Fruit fly (Drosophila melanogaster): ENCODE data around the gene Iru.
A peak's percentile ranks its signal among the peaks of the same experiment; 100 is the strongest.

The Iru gene

DNA sequence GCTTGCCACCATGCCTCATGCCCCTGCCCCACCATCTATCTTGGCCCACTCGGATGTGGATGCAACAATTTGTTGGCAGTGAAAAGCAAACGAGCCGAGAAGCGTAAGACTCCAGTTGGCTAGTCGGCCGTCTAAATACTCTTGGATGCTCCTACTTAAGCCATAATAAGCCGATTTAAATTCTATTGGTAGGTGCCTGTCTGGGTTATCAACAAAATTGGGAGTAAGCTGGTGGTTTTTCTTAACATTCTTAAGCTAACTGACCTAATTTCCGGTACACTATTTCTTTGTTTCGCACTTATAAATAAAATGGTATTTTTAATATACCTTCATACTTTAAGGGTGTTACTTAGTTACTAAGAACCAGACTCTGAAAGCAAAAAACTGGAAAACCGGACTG lies 48.5 kb upstream of the Iru start (continued):
- TF ChIP-seq vri (GFP tag; optimal IDR thresholded peaks at IDR 0.05) (peak; percentile 3), svp (GFP tag) (peak; percentile 83), Gug (GFP tag; IDR thresholded peaks at IDR 0.05) (no peak), CG11762 (GFP tag; optimal IDR thresholded peaks at IDR 0.05; ENCODE audit: insufficient read depth) (no peak), dsx (GFP tag; optimal IDR thresholded peaks at IDR 0.05; ENCODE audit: poor library complexity, severe bottlenecking) (peak; percentile 75), achi (GFP tag; optimal IDR thresholded peaks at IDR 0.05) (no peak), Eip78C (GFP tag) (peak; percentile 75), CG31627 (GFP tag; optimal IDR thresholded peaks at IDR 0.05) (peak; percentile 32), Hr39 (GFP tag; optimal IDR thresholded peaks at IDR 0.05) (peak; percentile 14), Sox102F (GFP tag; optimal IDR thresholded peaks at IDR 0.05) (peak; percentile 37), CG9139 (GFP tag; optimal IDR thresholded peaks at IDR 0.05) (no peak), CG1621 (tag; optimal IDR thresholded peaks at IDR 0.05) (no peak), CG34406 (GFP tag; optimal IDR thresholded peaks at IDR 0.05) (no peak)

DNA sequence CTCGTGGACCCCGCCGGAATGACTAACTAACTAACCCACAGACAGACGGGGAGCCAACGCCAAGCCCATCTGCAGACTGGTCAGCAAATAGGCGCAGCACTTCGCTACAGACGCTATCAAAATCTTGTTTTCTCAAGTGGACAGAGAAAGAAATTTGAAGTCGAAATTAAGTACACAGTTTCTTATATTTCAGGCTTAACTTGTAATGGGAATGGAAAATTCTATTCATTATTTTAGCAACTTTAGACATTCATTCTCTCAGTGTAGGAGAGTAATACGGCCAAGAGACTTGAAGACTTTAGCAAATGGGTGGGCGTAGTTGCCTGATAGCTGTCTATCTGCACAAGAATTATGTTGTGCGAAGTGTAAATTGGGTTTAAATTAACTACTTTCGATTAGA lies 48.0 kb upstream of the Iru start:
- TF ChIP-seq CG3919 (GFP tag; optimal IDR thresholded peaks at IDR 0.05) (peak; percentile 67), CG8632 (GFP tag; optimal IDR thresholded peaks at IDR 0.05) (peak; percentile 38), CG11902 (GFP tag; optimal IDR thresholded peaks at IDR 0.05) (no peak), Blimp-1 (GFP tag; optimal IDR thresholded peaks at IDR 0.05) (no peak), CG10669 (GFP tag; optimal IDR thresholded peaks at IDR 0.05) (peak; percentile 65), vri (GFP tag; optimal IDR thresholded peaks at IDR 0.05) (no peak), eg (GFP tag; IDR thresholded peaks at IDR 0.05) (peak; percentile 74), svp (GFP tag) (no peak), fd59A (GFP tag; optimal IDR thresholded peaks at IDR 0.05) (peak; percentile 56), topi (GFP tag; optimal IDR thresholded peaks at IDR 0.05) (peak; percentile 30), CG15336 (GFP tag; IDR thresholded peaks at IDR 0.05) (peak; percentile 66), cyc (GFP tag; optimal IDR thresholded peaks at IDR 0.05) (no peak), Lpt (GFP tag; optimal IDR thresholded peaks at IDR 0.05) (peak; percentile 50), CG3032 (tag; optimal IDR thresholded peaks at IDR 0.05) (peak; percentile 72), ss (GFP tag; optimal IDR thresholded peaks at IDR 0.05) (peak in 1 of 2 experiments; percentile 9), fkh (GFP tag; optimal IDR thresholded peaks at IDR 0.05) (no peak), Hr4 (GFP tag; optimal IDR thresholded peaks at IDR 0.05) (peak; percentile 49), CG32006 (GFP tag; optimal IDR thresholded peaks at IDR 0.05) (peak; percentile 61), pdm3 (GFP tag; optimal IDR thresholded peaks at IDR 0.05) (peak; percentile 41), Eip78C (GFP tag) (peak; percentile 75), spab (GFP tag; optimal IDR thresholded peaks at IDR 0.05) (peak; percentile 37), CG6163 (GFP tag; IDR thresholded peaks at IDR 0.05) (peak; percentile 83), OdsH (GFP tag; optimal IDR thresholded peaks at IDR 0.05) (peak; percentile 56), CG6276 (GFP tag; optimal IDR thresholded peaks at IDR 0.05) (peak; percentile 10), CG6854 (GFP tag; optimal IDR thresholded peaks at IDR 0.05) (no peak), acj6 (GFP tag; optimal IDR thresholded peaks at IDR 0.05) (peak; percentile 39), Ets96B (tag; optimal IDR thresholded peaks at IDR 0.05) (peak; percentile 73), CG4318 (GFP tag; optimal IDR thresholded peaks at IDR 0.05) (peak; percentile 35), CG6808 (GFP tag; optimal IDR thresholded peaks at IDR 0.05) (peak; percentile 64), net (GFP tag; optimal IDR thresholded peaks at IDR 0.05) (peak; percentile 45), CG10631 (GFP tag; optimal IDR thresholded peaks at IDR 0.05) (peak; percentile 75), CG16779 (tag; optimal IDR thresholded peaks at IDR 0.05) (no peak), CG1621 (tag; optimal IDR thresholded peaks at IDR 0.05) (peak; percentile 52), Gug (GFP tag; IDR thresholded peaks at IDR 0.05) (peak; percentile 43; the same call in 1 of the 2 replicates), salr (GFP tag; optimal IDR thresholded peaks at IDR 0.05) (peak; percentile 35 to 45), Eip75B (GFP tag; optimal IDR thresholded peaks at IDR 0.05) (peak; percentile 53), CG7368 (GFP tag; optimal IDR thresholded peaks at IDR 0.05) (no peak), Hr38 (GFP tag; optimal IDR thresholded peaks at IDR 0.05) (no peak), Hr39 (GFP tag; optimal IDR thresholded peaks at IDR 0.05) (peak; percentile 4), achi (GFP tag; optimal IDR thresholded peaks at IDR 0.05) (peak; percentile 42), dsx (GFP tag; optimal IDR thresholded peaks at IDR 0.05; ENCODE audit: poor library complexity, severe bottlenecking) (peak; percentile 39), Sox14 (GFP tag; optimal IDR thresholded peaks at IDR 0.05) (peak; percentile 59), CG8119 (GFP tag; IDR thresholded peaks at IDR 0.05) (peak; percentile 46)
